Worm (Caenorhabditis elegans) whole organism, early embryonic: ENCODE results near the gene srab-14.

Experiments used
- F13C5.2 ChIP-seq: sonication (generic microtip); optimal IDR thresholded peaks from 2 replicates; lab custom pipeline; 2017; ENCODE audit warnings: mild to moderate bottlenecking, missing genetic modification characterization, inconsistent platforms, missing compliant biosample characterization
- aly-1 ChIP-seq: sonication (generic microtip); optimal IDR thresholded peaks from 2 replicates; lab custom pipeline; 2016; ENCODE audit warnings: missing genetic modification characterization, missing compliant biosample characterization
- ama-1 ChIP-seq: fragments of 150-350 bp; optimal IDR thresholded peaks from 2 replicates; lab custom pipeline; 2014
- ceh-13 ChIP-seq: fragments of 200-800 bp; sonication (Bioruptor generic); optimal IDR thresholded peaks from 2 replicates; lab custom pipeline; 2018; ENCODE audit warnings: mild to moderate bottlenecking, missing genetic modification characterization, missing compliant biosample characterization
- ceh-36 ChIP-seq: sonication (generic microtip); optimal IDR thresholded peaks from 2 replicates; lab custom pipeline; 2016; ENCODE audit warnings: missing genetic modification characterization, inconsistent platforms, missing compliant biosample characterization
- ets-7 ChIP-seq: sonication (generic microtip); optimal IDR thresholded peaks from 2 replicates; lab custom pipeline; 2016; ENCODE audit warnings: missing genotype, missing genetic modification characterization, missing compliant biosample characterization
- flt-1 ChIP-seq: fragments of 200-800 bp; sonication (Bioruptor generic); IDR thresholded peaks from 2 replicates; pipeline ENCODE4 v1.3.6; 2022; ENCODE audit warnings: missing genetic modification characterization, missing compliant biosample characterization
- hmbx-1 ChIP-seq: sonication (generic microtip); optimal IDR thresholded peaks from 2 replicates; lab custom pipeline; 2016; ENCODE audit warnings: mild to moderate bottlenecking, missing genetic modification characterization, missing compliant biosample characterization
- hmg-4 ChIP-seq: fragments of 200-800 bp; sonication (Bioruptor generic); optimal IDR thresholded peaks from 2 replicates; lab custom pipeline; 2018; ENCODE audit warnings: mild to moderate bottlenecking, missing genetic modification characterization, missing compliant biosample characterization
- hnd-1 ChIP-seq: sonication (generic microtip); optimal IDR thresholded peaks from 2 replicates; lab custom pipeline; 2016; ENCODE audit warnings: missing genetic modification characterization, missing compliant biosample characterization
- pes-1 ChIP-seq: fragments of 200-800 bp; sonication (Bioruptor generic); IDR thresholded peaks from 2 replicates; pipeline ENCODE4 v1.3.6; 2022; ENCODE audit warnings: missing genetic modification reagents, missing genetic modification characterization, missing compliant biosample characterization
- scrt-1 ChIP-seq: fragments of 200-800 bp; sonication (Bioruptor generic); IDR thresholded peaks from 2 replicates; pipeline ENCODE4 v1.3.6; 2022; ENCODE audit warnings: missing genetic modification characterization, missing compliant biosample characterization
- sea-1 ChIP-seq: fragments of 200-800 bp; sonication (Bioruptor generic); conservative IDR thresholded peaks from 2 replicates; pipeline ENCODE4 v1.3.6; 2022; ENCODE audit warnings: missing genetic modification characterization, missing compliant biosample characterization
- tbx-11 ChIP-seq: fragments of 200-800 bp; sonication (Bioruptor generic); IDR thresholded peaks from 2 replicates; pipeline ENCODE4 v1.3.6; 2022; ENCODE audit warnings: missing genetic modification characterization, missing compliant biosample characterization
- tbx-37 ChIP-seq: fragments of 200-800 bp; sonication (Bioruptor generic); conservative IDR thresholded peaks from 2 replicates; pipeline ENCODE4 v1.3.6; 2022; ENCODE audit warnings: missing genetic modification reagents, missing genetic modification characterization, missing compliant biosample characterization
- tra-4 ChIP-seq: sonication (generic microtip); optimal IDR thresholded peaks from 2 replicates; lab custom pipeline; 2017; ENCODE audit warnings: missing genetic modification characterization, missing compliant biosample characterization

srab-14 gene

DNA sequence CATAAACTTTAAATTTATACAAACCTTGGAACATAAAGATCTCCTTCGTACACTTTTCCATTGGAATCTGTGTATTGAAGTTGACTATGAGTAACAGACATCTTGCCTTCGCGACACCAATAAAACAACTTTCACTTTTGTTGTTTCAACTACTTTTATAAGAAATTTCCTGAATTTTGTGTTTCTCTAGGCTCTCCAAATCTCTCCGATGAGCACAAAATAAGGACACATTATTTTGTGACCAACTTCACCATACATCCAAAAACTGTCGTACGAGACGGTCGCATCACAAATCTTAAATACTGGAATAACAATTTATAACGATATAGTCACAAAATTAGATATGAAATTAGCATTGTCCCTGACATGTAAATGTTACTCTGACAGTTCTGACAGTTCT, 40.6 kb downstream of the srab-14 start, which contains the start of gene D1022.5:
Gene D1022.5 (minus strand): TSS at position 101 of the 400 bp plus-strand sequence.
- TF ChIP-seq ets-7 (tag; lab: Kevin White, UChicago) (no peak), ceh-36 (tag; lab: Kevin White, UChicago) (no peak), hmg-4 (GFP tag; lab: Kevin White, UChicago) (no peak), ama-1 (no peak), tbx-11 (GFP tag; lab: Robert Waterston, UW) (no peak), hmbx-1 (tag; lab: Kevin White, UChicago) (no peak), tra-4 (tag; lab: Kevin White, UChicago) (no peak), tbx-37 (GFP tag; lab: Robert Waterston, UW) (no peak), ceh-13 (GFP tag; lab: Kevin White, UChicago) (no peak)

- no peak for TF ChIP-seq aly-1 (tag; lab: Kevin White, UChicago)
- TF ChIP-seq hnd-1 (tag; lab: Kevin White, UChicago) = no peak
- TF ChIP-seq hmbx-1 (tag; lab: Kevin White, UChicago) = no peak
- TF ChIP-seq ama-1 = no peak
- TF ChIP-seq scrt-1 (GFP tag; lab: Robert Waterston, UW) = no peak
- no peak for TF ChIP-seq sea-1 (GFP tag; lab: Robert Waterston, UW)
- TF ChIP-seq ceh-13 (GFP tag; lab: Kevin White, UChicago) = no peak
- no peak for TF ChIP-seq F13C5.2 (tag; lab: Kevin White, UChicago)
- no peak for TF ChIP-seq ceh-36 (tag; lab: Kevin White, UChicago)
- no peak for TF ChIP-seq hmg-4 (GFP tag; lab: Kevin White, UChicago)
Observed at ce11 chrII:7457210-7457609, 42.1 kb downstream of the srab-14 start, which contains the start of gene D1022.4. Gene D1022.4, minus strand, starts transcription at chrII:7457292.

- TF ChIP-seq tbx-37 (GFP tag; lab: Robert Waterston, UW) (no peak), tra-4 (tag; lab: Kevin White, UChicago) (no peak), tbx-11 (GFP tag; lab: Robert Waterston, UW) (no peak), ets-7 (tag; lab: Kevin White, UChicago) (no peak), hmbx-1 (tag; lab: Kevin White, UChicago) (no peak), hmg-4 (GFP tag; lab: Kevin White, UChicago) (no peak), F13C5.2 (tag; lab: Kevin White, UChicago) (no peak), hnd-1 (tag; lab: Kevin White, UChicago) (no peak), ama-1 (no peak), pes-1 (GFP tag; lab: Robert Waterston, UW) (no peak), scrt-1 (GFP tag; lab: Robert Waterston, UW) (no peak), ceh-36 (tag; lab: Kevin White, UChicago) (no peak), flt-1 (GFP tag; lab: Robert Waterston, UW) (no peak)
Observed at ce11 chrII:7456184-7456583, 43.1 kb downstream of the srab-14 start, which contains the start of gene D1022.3. Gene D1022.3, minus strand, starts transcription at chrII:7456284.
